Fruit fly (Drosophila melanogaster) whole organism, embryonic: ENCODE measurements around the gene bab2.

Experiments
- Atf6 ChIP-seq: fragments of 200-800 bp; sonication (Bioruptor generic); IDR thresholded peaks from 2 replicates; pipeline ENCODE4 v1.3.6; 2022; ENCODE audit warnings: missing biosample characterization, missing genetic modification characterization
- B-H1 ChIP-seq: fragments of 200-800 bp; sonication (Bioruptor generic); IDR thresholded peaks from 3 replicates; pipeline ENCODE4 v1.3.6; 2022; ENCODE audit warnings: missing biosample characterization, missing genetic modification characterization
- CG10274 ChIP-seq: fragments of 200-800 bp; sonication (Bioruptor generic); optimal IDR thresholded peaks from 3 replicates; lab custom pipeline; 2017; ENCODE audit warnings: missing biosample characterization, mild to moderate bottlenecking, missing genetic modification characterization
- CG11247 ChIP-seq: fragments of 200-800 bp; sonication (Bioruptor generic); IDR thresholded peaks from 2 replicates; pipeline ENCODE4 v1.3.6; 2022; ENCODE audit warnings: missing biosample characterization, missing genetic modification characterization
- CG11504 ChIP-seq: fragments of 200-800 bp; sonication (Bioruptor generic); optimal IDR thresholded peaks from 3 replicates; lab custom pipeline; 2019; ENCODE audit warnings: missing biosample characterization, mild to moderate bottlenecking, missing genetic modification characterization, moderate library complexity
- CG11696 ChIP-seq: fragments of 200-800 bp; sonication (Bioruptor generic); IDR thresholded peaks from 2 replicates; pipeline ENCODE4 v1.3.6; 2022; ENCODE audit warnings: missing biosample characterization, missing genetic modification characterization
- CG13775 ChIP-seq: fragments of 200-800 bp; sonication (Bioruptor generic); optimal IDR thresholded peaks from 3 replicates; lab custom pipeline; 2017; ENCODE audit warnings: missing biosample characterization, mild to moderate bottlenecking, missing genetic modification characterization
- CG14710 ChIP-seq: fragments of 200-800 bp; sonication (Bioruptor generic); optimal IDR thresholded peaks from 3 replicates; lab custom pipeline; 2019; ENCODE audit warnings: missing biosample characterization, mild to moderate bottlenecking, missing genetic modification characterization, moderate library complexity
- CG14860 ChIP-seq: fragments of 200-800 bp; sonication (Bioruptor generic); IDR thresholded peaks from 3 replicates; pipeline ENCODE4 v1.3.6; 2022; ENCODE audit warnings: missing biosample characterization, missing genetic modification characterization; ENCODE audit not compliant: partially characterized antibody
- CG15269 ChIP-seq: fragments of 200-800 bp; sonication (Bioruptor generic); optimal IDR thresholded peaks from 2 replicates; lab custom pipeline; 2018; ENCODE audit warnings: missing biosample characterization, mild to moderate bottlenecking, missing genetic modification characterization, moderate library complexity
- CG1602 ChIP-seq: fragments of 200-800 bp; sonication (Bioruptor generic); optimal IDR thresholded peaks from 3 replicates; lab custom pipeline; 2016; ENCODE audit warnings: missing biosample characterization, missing genetic modification characterization
- CG17568 ChIP-seq: fragments of 200-800 bp; sonication (Bioruptor generic); optimal IDR thresholded peaks from 2 replicates; lab custom pipeline; 2018; ENCODE audit warnings: missing biosample characterization, mild to moderate bottlenecking, missing genetic modification characterization, moderate library complexity
- CG31388 ChIP-seq: fragments of 200-800 bp; sonication (Bioruptor generic); optimal IDR thresholded peaks from 2 replicates; lab custom pipeline; 2016; ENCODE audit warnings: missing biosample characterization, missing genetic modification characterization
- CG33557 ChIP-seq: fragments of 200-800 bp; sonication (Bioruptor generic); optimal IDR thresholded peaks from 2 replicates; lab custom pipeline; 2019; ENCODE audit warnings: missing biosample characterization, mild to moderate bottlenecking, missing genetic modification characterization, moderate library complexity
- CG7357 ChIP-seq: fragments of 200-800 bp; sonication (Bioruptor generic); IDR thresholded peaks from 3 replicates; pipeline ENCODE4 v1.3.6; 2022; ENCODE audit warnings: missing biosample characterization, missing genetic modification characterization
- CG7963 ChIP-seq: fragments of 200-800 bp; sonication (Bioruptor generic); IDR thresholded peaks from 3 replicates; pipeline ENCODE4 v1.3.6; 2022; ENCODE audit warnings: missing biosample characterization, missing genetic modification characterization; ENCODE audit not compliant: partially characterized antibody
- CG8281 ChIP-seq: fragments of 200-800 bp; sonication (Bioruptor generic); optimal IDR thresholded peaks from 2 replicates; lab custom pipeline; 2018; ENCODE audit warnings: missing biosample characterization, mild to moderate bottlenecking, missing genetic modification characterization, moderate library complexity
- CG9609 ChIP-seq: fragments of 200-800 bp; sonication (Bioruptor generic); optimal IDR thresholded peaks from 3 replicates; lab custom pipeline; 2016; ENCODE audit warnings: missing biosample characterization, missing genetic modification characterization
- CG9932 ChIP-seq: fragments of 200-800 bp; sonication (Bioruptor generic); IDR thresholded peaks from 2 replicates; pipeline ENCODE4 v1.3.6; 2022; ENCODE audit warnings: missing biosample characterization, missing genetic modification characterization
- CrebB ChIP-seq: fragments of 200-800 bp; sonication (Bioruptor generic); optimal IDR thresholded peaks from 3 replicates; lab custom pipeline; 2018; ENCODE audit warnings: missing biosample characterization, mild to moderate bottlenecking, missing genetic modification characterization
- Dfd ChIP-seq, 2 experiments: fragments of >200 bp; optimal IDR thresholded peaks; 2 replicates each; lab custom pipeline; 2017; ENCODE audit warnings: missing biosample characterization in 2 of 2, missing genetic modification characterization in 2 of 2
- Dip2 ChIP-seq: fragments of 200-800 bp; sonication (Bioruptor generic); IDR thresholded peaks from 2 replicates; pipeline ENCODE4 v1.3.6; 2022; ENCODE audit warnings: missing biosample characterization, missing genetic modification characterization
- Gsc ChIP-seq: fragments of 200-800 bp; sonication (Bioruptor generic); IDR thresholded peaks from 2 replicates; pipeline ENCODE4 v1.3.6; 2022; ENCODE audit warnings: missing biosample characterization, missing genetic modification characterization
- HmgD ChIP-seq: fragments of 200-800 bp; sonication (Bioruptor generic); optimal IDR thresholded peaks from 3 replicates; lab custom pipeline; 2016; ENCODE audit warnings: missing biosample characterization, missing genetic modification characterization
- HmgZ ChIP-seq: fragments of 200-800 bp; sonication (Bioruptor generic); optimal IDR thresholded peaks from 2 replicates; lab custom pipeline; 2018; ENCODE audit warnings: missing biosample characterization, mild to moderate bottlenecking, missing genetic modification characterization
- Hmx ChIP-seq: fragments of 200-800 bp; sonication (Bioruptor generic); optimal IDR thresholded peaks from 2 replicates; lab custom pipeline; 2016; ENCODE audit warnings: missing biosample characterization, missing genetic modification characterization
- Jarid2 ChIP-seq: fragments of 200-800 bp; sonication (Bioruptor generic); optimal IDR thresholded peaks from 3 replicates; lab custom pipeline; 2017; ENCODE audit warnings: mild to moderate bottlenecking, missing biosample characterization, missing genetic modification reagents, missing genetic modification characterization
- NFAT ChIP-seq: fragments of 200-800 bp; sonication (Bioruptor generic); IDR thresholded peaks from 2 replicates; pipeline ENCODE4 v1.3.6; 2022; ENCODE audit warnings: missing biosample characterization, missing genetic modification characterization
- Scr ChIP-seq: fragments of 200-800 bp; sonication (Bioruptor generic); IDR thresholded peaks from 2 replicates; pipeline ENCODE4 v1.3.6; 2022; ENCODE audit warnings: missing biosample characterization, missing genetic modification characterization; ENCODE audit not compliant: partially characterized antibody
- Side ChIP-seq: fragments of 200-800 bp; sonication (Bioruptor generic); optimal IDR thresholded peaks from 2 replicates; lab custom pipeline; 2016; ENCODE audit warnings: missing biosample characterization, missing genetic modification characterization
- Sox102F ChIP-seq: fragments of 200-800 bp; sonication (Bioruptor generic); optimal IDR thresholded peaks from 2 replicates; lab custom pipeline; 2018; ENCODE audit warnings: missing biosample characterization, mild to moderate bottlenecking, missing genetic modification characterization, moderate library complexity
- Xbp1 ChIP-seq: fragments of 200-800 bp; sonication (Bioruptor generic); optimal IDR thresholded peaks from 3 replicates; lab custom pipeline; 2016; ENCODE audit warnings: missing biosample characterization, mild to moderate bottlenecking, missing genetic modification characterization
- ac ChIP-seq: fragments of 200-800 bp; sonication (Bioruptor generic); optimal IDR thresholded peaks from 3 replicates; lab custom pipeline; 2017; ENCODE audit warnings: missing biosample characterization, mild to moderate bottlenecking, missing genetic modification characterization
- crc ChIP-seq: fragments of 200-800 bp; sonication (Bioruptor generic); optimal IDR thresholded peaks from 2 replicates; lab custom pipeline; 2016; ENCODE audit warnings: missing biosample characterization, missing genetic modification characterization
- crol ChIP-seq: fragments of 200-800 bp; sonication (Bioruptor generic); IDR thresholded peaks from 2 replicates; pipeline ENCODE4 v1.3.6; 2022; ENCODE audit warnings: missing biosample characterization, missing genetic modification characterization
- dpn ChIP-seq, 2 experiments: fragments of 200-800 bp; sonication (Bioruptor generic); optimal IDR thresholded peaks; 3 replicates each; lab custom pipeline; 2016; ENCODE audit warnings: missing biosample characterization in 2 of 2, missing genetic modification characterization in 2 of 2
- ewg ChIP-seq: fragments of 200-800 bp; sonication (Bioruptor generic); optimal IDR thresholded peaks from 3 replicates; lab custom pipeline; 2017; ENCODE audit warnings: mild to moderate bottlenecking, missing biosample characterization, missing genetic modification reagents, missing genetic modification characterization
- eyg ChIP-seq: fragments of 200-800 bp; sonication (Bioruptor generic); optimal IDR thresholded peaks from 3 replicates; lab custom pipeline; 2016; ENCODE audit warnings: missing biosample characterization, missing genetic modification characterization
- fd3F ChIP-seq: fragments of 200-800 bp; sonication (Bioruptor generic); optimal IDR thresholded peaks from 2 replicates; lab custom pipeline; 2018; ENCODE audit warnings: missing biosample characterization, mild to moderate bottlenecking, missing genetic modification characterization, moderate library complexity
- grn ChIP-seq: fragments of 200-800 bp; sonication (Bioruptor generic); optimal IDR thresholded peaks from 3 replicates; lab custom pipeline; 2017; ENCODE audit warnings: missing biosample characterization, missing genetic modification characterization
- lov ChIP-seq, 2 experiments: fragments of 200-800 bp in 1 of 2; fragments of >200 bp in 1 of 2; sonication (Bioruptor generic) in 1 of 2; IDR thresholded peaks in 1 of 2; optimal IDR thresholded peaks in 1 of 2; 2 replicates in 1 of 2; 3 replicates in 1 of 2; pipeline versions ENCODE4 v1.3.6 to Lab custom; 2017 to 2022; ENCODE audit warnings: missing biosample characterization in 1 of 2, missing genetic modification characterization in 1 of 2
- nau ChIP-seq: fragments of 200-800 bp; sonication (Bioruptor generic); optimal IDR thresholded peaks from 3 replicates; lab custom pipeline; 2017; ENCODE audit warnings: missing biosample characterization, mild to moderate bottlenecking, missing genetic modification characterization, missing genetic modification reagents
- otp ChIP-seq: fragments of 200-800 bp; sonication (Bioruptor generic); IDR thresholded peaks from 3 replicates; pipeline ENCODE4, ENCODE4 v1.3.6; 2022; ENCODE audit warnings: missing biosample characterization, missing genetic modification characterization
- pan ChIP-seq, 4 experiments: fragments of >200 bp in 3 of 4; fragments of 200-800 bp in 1 of 4; sonication (Bioruptor generic) in 1 of 4; optimal IDR thresholded peaks in 3 of 4; IDR thresholded peaks in 1 of 4; 2 replicates each; pipeline versions ENCODE4 v1.3.6 to Lab custom; 2017 to 2022; ENCODE audit warnings: missing biosample characterization in 2 of 4, missing genetic modification characterization in 2 of 4, mixed read lengths in 1 of 4
- pho ChIP-seq: fragments of 200-800 bp; sonication (Bioruptor generic); optimal IDR thresholded peaks from 2 replicates; lab custom pipeline; 2016; ENCODE audit warnings: missing biosample characterization, missing genetic modification characterization
- psq ChIP-seq: fragments of 200-800 bp; sonication (Bioruptor generic); optimal IDR thresholded peaks from 2 replicates; lab custom pipeline; 2017; ENCODE audit warnings: missing biosample characterization, missing genetic modification characterization
- sr ChIP-seq: fragments of 200-800 bp; sonication (Bioruptor generic); IDR thresholded peaks from 3 replicates; pipeline ENCODE4 v1.3.6; 2022; ENCODE audit warnings: missing biosample characterization, missing genetic modification characterization
- tx ChIP-seq: fragments of 200-800 bp; sonication (Bioruptor generic); optimal IDR thresholded peaks from 2 replicates; lab custom pipeline; 2016; ENCODE audit warnings: missing biosample characterization, missing genetic modification characterization
- vfl ChIP-seq: fragments of 200-800 bp; sonication (Bioruptor generic); optimal IDR thresholded peaks from 2 replicates; lab custom pipeline; 2016; ENCODE audit warnings: missing biosample characterization, missing genetic modification characterization
- vnd ChIP-seq: fragments of 200-800 bp; sonication (Bioruptor generic); IDR thresholded peaks from 3 replicates; pipeline ENCODE4 v1.3.6; 2022; ENCODE audit warnings: missing biosample characterization, missing genetic modification characterization; ENCODE audit not compliant: partially characterized antibody

bab2 gene

DNA sequence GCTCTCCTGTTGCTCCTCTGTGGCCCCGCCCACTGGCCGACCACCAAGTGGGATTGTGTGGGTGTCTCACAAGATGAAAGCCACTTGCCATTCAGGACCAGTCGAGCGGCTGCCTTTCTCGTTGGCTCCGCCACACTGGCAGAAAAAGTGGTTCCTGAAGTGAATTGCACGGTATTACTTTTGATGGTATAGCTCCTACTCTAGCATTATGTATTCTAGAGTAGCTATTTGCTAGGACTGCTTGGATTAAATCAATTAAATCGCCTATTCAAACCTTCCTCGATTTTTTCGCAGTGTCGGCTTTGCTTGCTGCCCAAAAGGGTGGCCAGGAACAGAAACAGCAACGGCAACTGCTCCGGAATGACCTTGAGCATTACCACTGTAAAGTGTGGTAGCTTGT, 37.7 kb downstream of the bab2 start (continued):
- no peak for TF ChIP-seq CG7963
- no peak for TF ChIP-seq CG14860 (GFP tag; lab: Robert Waterston, UW)
- TF ChIP-seq HmgZ (tag; lab: Kevin White, UChicago), result no peak
- TF ChIP-seq nau (GFP tag; lab: Kevin White, UChicago), result no peak
- no peak for TF ChIP-seq pho (GFP tag; lab: Kevin White, UChicago)
- no peak for TF ChIP-seq grn
- TF ChIP-seq Atf6 (GFP tag; lab: Robert Waterston, UW), result peak; percentile 40; the same call in 1 of the 2 replicates
- no peak for TF ChIP-seq Dip2 (GFP tag; lab: Robert Waterston, UW)
- no peak for TF ChIP-seq CG14710
- TF ChIP-seq fd3F (GFP tag; lab: Kevin White, UChicago), result no peak
- no peak for TF ChIP-seq psq (GFP tag; lab: Kevin White, UChicago)
- no peak for TF ChIP-seq lov (optimal IDR thresholded peaks at IDR 0.05; lab: Kevin White, UChicago)
- TF ChIP-seq lov (GFP tag; IDR thresholded peaks at IDR 0.05; lab: Robert Waterston, UW), result no peak
- no peak for TF ChIP-seq CG17568 (GFP tag; lab: Kevin White, UChicago)
- TF ChIP-seq otp (GFP tag; lab: Robert Waterston, UW), result no peak
- TF ChIP-seq sr, result no peak
- TF ChIP-seq CG8281, result no peak
- no peak for TF ChIP-seq Dfd (GFP tag; optimal IDR thresholded peaks at IDR 0.05; lab: Kevin White, UChicago)
- TF ChIP-seq Jarid2 (GFP tag; lab: Kevin White, UChicago), result no peak
- TF ChIP-seq CG1602 (GFP tag; lab: Kevin White, UChicago), result no peak
- TF ChIP-seq eyg (GFP tag; lab: Kevin White, UChicago), result no peak
- TF ChIP-seq NFAT (GFP tag; lab: Robert Waterston, UW), result 0 out of 2 replicates have a peak, but pooled peaks have one; percentile 30
- no peak for TF ChIP-seq CG7357 (GFP tag; lab: Robert Waterston, UW)
- no peak for TF ChIP-seq Sox102F (GFP tag; lab: Kevin White, UChicago)
- TF ChIP-seq CG15269 (tag; lab: Kevin White, UChicago), result no peak
- TF ChIP-seq CG11247 (GFP tag; lab: Robert Waterston, UW), result peak; percentile 31; the same call in 1 of the 2 replicates
- TF ChIP-seq Side (GFP tag; lab: Kevin White, UChicago), result peak; percentile 2
- TF ChIP-seq Gsc (GFP tag; lab: Robert Waterston, UW), result no peak
- TF ChIP-seq crc (GFP tag; lab: Kevin White, UChicago), result no peak
- no peak for TF ChIP-seq Xbp1 (GFP tag; lab: Kevin White, UChicago)
- no peak for TF ChIP-seq ac (GFP tag; lab: Kevin White, UChicago)
- TF ChIP-seq CG11696, result 0 out of 2 replicates have a peak, but pooled peaks have one; percentile 24
- TF ChIP-seq tx, result no peak
- no peak for TF ChIP-seq Scr
- no peak for TF ChIP-seq Hmx
- no peak for TF ChIP-seq crol (GFP tag; lab: Robert Waterston, UW)
- no peak for TF ChIP-seq vfl (GFP tag; lab: Kevin White, UChicago)
- TF ChIP-seq CG13775 (GFP tag; lab: Kevin White, UChicago), result no peak
- TF ChIP-seq CrebB (tag; lab: Kevin White, UChicago), result no peak
- TF ChIP-seq CG31388, result no peak
- TF ChIP-seq dpn (GFP tag; optimal IDR thresholded peaks at IDR 0.05; lab: Kevin White, UChicago), result peak in 1 of 2 experiments; percentile 18
- TF ChIP-seq CG33557 (GFP tag; lab: Kevin White, UChicago), result no peak
- no peak for TF ChIP-seq CG9609 (GFP tag; lab: Kevin White, UChicago)
- TF ChIP-seq CG11504 (tag; lab: Kevin White, UChicago), result peak; percentile 58
- no peak for TF ChIP-seq CG10274 (GFP tag; lab: Kevin White, UChicago)
- TF ChIP-seq pan (optimal IDR thresholded peaks at IDR 0.05; lab: Kevin White, UChicago), result no peak
- peak in 1 of 2 experiments; percentile 62 for TF ChIP-seq pan (GFP tag; optimal IDR thresholded peaks at IDR 0.05 in 1 of 2, IDR thresholded peaks at IDR 0.05 in 1 of 2)
- no peak for TF ChIP-seq ewg (GFP tag; lab: Kevin White, UChicago)
- TF ChIP-seq vnd, result no peak
- peak; percentile 61 for TF ChIP-seq CG9932 (GFP tag; lab: Robert Waterston, UW)
- TF ChIP-seq HmgD (GFP tag; lab: Kevin White, UChicago), result no peak
- TF ChIP-seq B-H1 (GFP tag; lab: Robert Waterston, UW), result no peak; the same call in 2 of the 3 replicates
